Fruit fly (Drosophila melanogaster) whole organism, embryonic: ENCODE measurements around the gene CG31468.

ENCODE experiments used
- Atf-2 ChIP-seq: fragments of 200-800 bp; sonication (Bioruptor generic); optimal IDR thresholded peaks from 2 replicates; lab custom pipeline; 2016; ENCODE audit warnings: missing biosample characterization, missing genetic modification characterization
- BtbVII ChIP-seq: fragments of 200-800 bp; sonication (Bioruptor generic); optimal IDR thresholded peaks from 3 replicates; lab custom pipeline; 2017; ENCODE audit warnings: missing biosample characterization, mild to moderate bottlenecking, missing genetic modification characterization
- CG10431 ChIP-seq: fragments of 200-800 bp; sonication (Bioruptor generic); optimal IDR thresholded peaks from 3 replicates; lab custom pipeline; 2018; ENCODE audit warnings: missing biosample characterization, mild to moderate bottlenecking, missing genetic modification characterization
- CG12219 ChIP-seq: fragments of 200-800 bp; sonication (Bioruptor generic); optimal IDR thresholded peaks from 3 replicates; lab custom pipeline; 2018; ENCODE audit warnings: missing biosample characterization, mild to moderate bottlenecking, missing genetic modification characterization
- CG12391 ChIP-seq: fragments of 200-800 bp; sonication (Bioruptor generic); optimal IDR thresholded peaks from 3 replicates; lab custom pipeline; 2018; ENCODE audit warnings: missing biosample characterization, mild to moderate bottlenecking, missing genetic modification characterization, moderate library complexity
- CG12744 ChIP-seq: fragments of 200-800 bp; sonication (Bioruptor generic); optimal IDR thresholded peaks from 2 replicates; lab custom pipeline; 2016; ENCODE audit warnings: missing biosample characterization, missing genetic modification characterization
- CG13424 ChIP-seq: fragments of 200-800 bp; sonication (Bioruptor generic); optimal IDR thresholded peaks from 2 replicates; lab custom pipeline; 2019; ENCODE audit warnings: missing biosample characterization, mild to moderate bottlenecking, missing genetic modification characterization, moderate library complexity
- CG15696 ChIP-seq: fragments of 200-800 bp; sonication (Bioruptor generic); optimal IDR thresholded peaks from 2 replicates; lab custom pipeline; 2019; ENCODE audit warnings: missing biosample characterization, mild to moderate bottlenecking, missing genetic modification characterization, moderate library complexity
- CG16813 ChIP-seq: fragments of 200-800 bp; sonication (Bioruptor generic); IDR thresholded peaks from 3 replicates; pipeline ENCODE4 v1.3.6; 2022; ENCODE audit warnings: missing biosample characterization, missing genetic modification characterization; ENCODE audit not compliant: partially characterized antibody
- CG17186 ChIP-seq: fragments of 200-800 bp; sonication (Bioruptor generic); optimal IDR thresholded peaks from 3 replicates; lab custom pipeline; 2017; ENCODE audit warnings: missing biosample characterization, missing genetic modification reagents, missing genetic modification characterization
- CG2120 ChIP-seq: fragments of 200-800 bp; sonication (Bioruptor generic); optimal IDR thresholded peaks from 3 replicates; lab custom pipeline; 2016; ENCODE audit warnings: missing biosample characterization, missing genetic modification characterization
- CG30020 ChIP-seq: fragments of 200-800 bp; optimal IDR thresholded peaks from 2 replicates; lab custom pipeline; 2019; ENCODE audit warnings: missing biosample characterization, mild to moderate bottlenecking, missing genetic modification characterization, moderate library complexity
- CG31224 ChIP-seq: fragments of 200-800 bp; sonication (Bioruptor generic); IDR thresholded peaks from 2 replicates; pipeline ENCODE4 v1.3.6; 2022; ENCODE audit warnings: missing biosample characterization, missing genetic modification characterization
- CG31388 ChIP-seq: fragments of 200-800 bp; sonication (Bioruptor generic); optimal IDR thresholded peaks from 2 replicates; lab custom pipeline; 2016; ENCODE audit warnings: missing biosample characterization, missing genetic modification characterization
- CG3163 ChIP-seq: fragments of 200-800 bp; sonication (Bioruptor generic); optimal IDR thresholded peaks from 3 replicates; lab custom pipeline; 2016; ENCODE audit warnings: missing biosample characterization, missing genetic modification characterization
- CG4617 ChIP-seq: fragments of 200-800 bp; sonication (Bioruptor generic); optimal IDR thresholded peaks from 3 replicates; lab custom pipeline; 2016; ENCODE audit warnings: missing biosample characterization, missing genetic modification characterization, borderline replicate concordance
- CG6175 ChIP-seq: fragments of 200-800 bp; sonication (Bioruptor generic); IDR thresholded peaks from 3 replicates; pipeline ENCODE4 v1.3.6; 2022; ENCODE audit warnings: missing biosample characterization, missing genetic modification characterization
- CG6683 ChIP-seq: fragments of 200-800 bp; sonication (Bioruptor generic); optimal IDR thresholded peaks from 2 replicates; lab custom pipeline; 2017; ENCODE audit warnings: missing biosample characterization, mild to moderate bottlenecking, missing genetic modification characterization, missing genetic modification reagents
- CG7357 ChIP-seq: fragments of 200-800 bp; sonication (Bioruptor generic); IDR thresholded peaks from 3 replicates; pipeline ENCODE4 v1.3.6; 2022; ENCODE audit warnings: missing biosample characterization, missing genetic modification characterization
- CG8281 ChIP-seq: fragments of 200-800 bp; sonication (Bioruptor generic); optimal IDR thresholded peaks from 2 replicates; lab custom pipeline; 2018; ENCODE audit warnings: missing biosample characterization, mild to moderate bottlenecking, missing genetic modification characterization, moderate library complexity
- CG8388 ChIP-seq: fragments of 200-800 bp; sonication (Bioruptor generic); optimal IDR thresholded peaks from 2 replicates; lab custom pipeline; 2019; ENCODE audit warnings: missing biosample characterization, mild to moderate bottlenecking, missing genetic modification characterization, moderate library complexity
- CTCF ChIP-seq: fragments of 200-800 bp; sonication (Bioruptor generic); optimal IDR thresholded peaks from 2 replicates; lab custom pipeline; 2017; ENCODE audit warnings: missing biosample characterization, mild to moderate bottlenecking, missing genetic modification characterization, moderate library complexity
- Chrac-16 ChIP-seq: fragments of 200-800 bp; sonication (Bioruptor generic); optimal IDR thresholded peaks from 3 replicates; lab custom pipeline; 2016; ENCODE audit warnings: missing biosample characterization, missing genetic modification characterization
- D19A ChIP-seq: fragments of 200-800 bp; optimal IDR thresholded peaks from 3 replicates; lab custom pipeline; 2019; ENCODE audit warnings: missing biosample characterization, mild to moderate bottlenecking, missing genetic modification characterization, moderate library complexity
- HLH54F ChIP-seq: fragments of 200-800 bp; sonication (Bioruptor generic); optimal IDR thresholded peaks from 3 replicates; lab custom pipeline; 2016; ENCODE audit warnings: missing biosample characterization, missing genetic modification characterization
- Hand ChIP-seq: fragments of 200-800 bp; sonication (Bioruptor generic); optimal IDR thresholded peaks from 2 replicates; lab custom pipeline; 2017; ENCODE audit warnings: mild to moderate bottlenecking, missing biosample characterization, missing genetic modification reagents, missing genetic modification characterization
- Hr39 ChIP-seq: fragments of >200 bp; optimal IDR thresholded peaks from 2 replicates; lab custom pipeline; 2017
- Mrtf ChIP-seq: fragments of 200-800 bp; sonication (Bioruptor generic); IDR thresholded peaks from 3 replicates; pipeline ENCODE4 v1.3.6; 2022; ENCODE audit warnings: missing biosample characterization, missing genetic modification characterization
- Sry-δ ChIP-seq: fragments of 200-800 bp; sonication (Bioruptor generic); optimal IDR thresholded peaks from 2 replicates; lab custom pipeline; 2016; ENCODE audit warnings: missing biosample characterization, missing genetic modification characterization
- ac ChIP-seq: fragments of 200-800 bp; sonication (Bioruptor generic); optimal IDR thresholded peaks from 3 replicates; lab custom pipeline; 2017; ENCODE audit warnings: missing biosample characterization, mild to moderate bottlenecking, missing genetic modification characterization
- ara ChIP-seq: fragments of 200-800 bp; sonication (Bioruptor generic); IDR thresholded peaks from 2 replicates; pipeline ENCODE4 v1.3.6; 2022; ENCODE audit warnings: missing biosample characterization, missing genetic modification characterization
- caup ChIP-seq: fragments of 200-800 bp; sonication (Bioruptor generic); optimal IDR thresholded peaks from 3 replicates; lab custom pipeline; 2017; ENCODE audit warnings: missing biosample characterization, mild to moderate bottlenecking, missing genetic modification characterization, moderate library complexity; ENCODE audit not compliant: severe bottlenecking
- dpn ChIP-seq, 2 experiments: fragments of 200-800 bp; sonication (Bioruptor generic); optimal IDR thresholded peaks; 3 replicates each; lab custom pipeline; 2016; ENCODE audit warnings: missing biosample characterization in 2 of 2, missing genetic modification characterization in 2 of 2
- fu2 ChIP-seq: fragments of 200-800 bp; sonication (Bioruptor generic); optimal IDR thresholded peaks from 2 replicates; lab custom pipeline; 2016; ENCODE audit warnings: missing biosample characterization, missing genetic modification characterization
- jigr1 ChIP-seq: fragments of 200-800 bp; sonication (Bioruptor generic); IDR thresholded peaks from 3 replicates; pipeline ENCODE4 v1.3.6; 2022; ENCODE audit warnings: missing biosample characterization, missing genetic modification characterization
- jumu ChIP-seq: fragments of 200-800 bp; sonication (Bioruptor generic); optimal IDR thresholded peaks from 3 replicates; lab custom pipeline; 2016; ENCODE audit warnings: missing biosample characterization, missing genetic modification characterization
- klu ChIP-seq: fragments of 200-800 bp; sonication (Bioruptor generic); IDR thresholded peaks from 2 replicates; pipeline ENCODE4 v1.3.6; 2022; ENCODE audit warnings: missing biosample characterization, missing genetic modification characterization
- lbe ChIP-seq: fragments of 200-800 bp; sonication (Bioruptor generic); optimal IDR thresholded peaks from 2 replicates; lab custom pipeline; 2016; ENCODE audit warnings: missing biosample characterization, mild to moderate bottlenecking, missing genetic modification characterization
- nau ChIP-seq: fragments of 200-800 bp; sonication (Bioruptor generic); optimal IDR thresholded peaks from 3 replicates; lab custom pipeline; 2017; ENCODE audit warnings: missing biosample characterization, mild to moderate bottlenecking, missing genetic modification characterization, missing genetic modification reagents
- nom ChIP-seq: fragments of 200-800 bp; sonication (Bioruptor generic); optimal IDR thresholded peaks from 2 replicates; lab custom pipeline; 2017; ENCODE audit warnings: missing biosample characterization, missing genetic modification characterization, mild to moderate bottlenecking, moderate library complexity, missing genetic modification reagents
- pho ChIP-seq: fragments of 200-800 bp; sonication (Bioruptor generic); optimal IDR thresholded peaks from 2 replicates; lab custom pipeline; 2016; ENCODE audit warnings: missing biosample characterization, missing genetic modification characterization
- pzg ChIP-seq: fragments of 200-800 bp; sonication (Bioruptor generic); optimal IDR thresholded peaks from 3 replicates; lab custom pipeline; 2018; ENCODE audit warnings: missing biosample characterization, mild to moderate bottlenecking, missing genetic modification characterization, moderate library complexity
- schlank ChIP-seq: fragments of 200-800 bp; sonication (Bioruptor generic); optimal IDR thresholded peaks from 2 replicates; lab custom pipeline; 2018; ENCODE audit warnings: missing biosample characterization, mild to moderate bottlenecking, missing genetic modification characterization
- sim ChIP-seq: fragments of 200-800 bp; sonication (Bioruptor generic); IDR thresholded peaks from 2 replicates; pipeline ENCODE4 v1.3.6; 2022; ENCODE audit warnings: missing biosample characterization, missing genetic modification characterization
- sima ChIP-seq: fragments of 200-800 bp; sonication (Bioruptor generic); optimal IDR thresholded peaks from 2 replicates; lab custom pipeline; 2016; ENCODE audit warnings: missing biosample characterization, missing genetic modification characterization
- sr ChIP-seq: fragments of 200-800 bp; sonication (Bioruptor generic); IDR thresholded peaks from 3 replicates; pipeline ENCODE4 v1.3.6; 2022; ENCODE audit warnings: missing biosample characterization, missing genetic modification characterization
- usp ChIP-seq: fragments of >200 bp; optimal IDR thresholded peaks from 2 replicates; lab custom pipeline; 2017; ENCODE audit warnings: missing biosample characterization, missing genetic modification characterization
- wor ChIP-seq: fragments of 200-800 bp; sonication (Bioruptor generic); IDR thresholded peaks from 2 replicates; pipeline ENCODE4 v1.3.6; 2022; ENCODE audit warnings: missing biosample characterization, missing genetic modification characterization
- zen2 ChIP-seq: fragments of 200-800 bp; sonication (Bioruptor generic); IDR thresholded peaks from 3 replicates; pipeline ENCODE4 v1.3.6; 2022; ENCODE audit warnings: missing biosample characterization, missing genetic modification characterization; ENCODE audit not compliant: partially characterized antibody
- zfh1 ChIP-seq: fragments of 200-800 bp; sonication (Bioruptor generic); IDR thresholded peaks from 3 replicates; pipeline ENCODE4 v1.3.6; 2022; ENCODE audit warnings: missing biosample characterization, missing genetic modification characterization

CG31468 gene

DNA sequence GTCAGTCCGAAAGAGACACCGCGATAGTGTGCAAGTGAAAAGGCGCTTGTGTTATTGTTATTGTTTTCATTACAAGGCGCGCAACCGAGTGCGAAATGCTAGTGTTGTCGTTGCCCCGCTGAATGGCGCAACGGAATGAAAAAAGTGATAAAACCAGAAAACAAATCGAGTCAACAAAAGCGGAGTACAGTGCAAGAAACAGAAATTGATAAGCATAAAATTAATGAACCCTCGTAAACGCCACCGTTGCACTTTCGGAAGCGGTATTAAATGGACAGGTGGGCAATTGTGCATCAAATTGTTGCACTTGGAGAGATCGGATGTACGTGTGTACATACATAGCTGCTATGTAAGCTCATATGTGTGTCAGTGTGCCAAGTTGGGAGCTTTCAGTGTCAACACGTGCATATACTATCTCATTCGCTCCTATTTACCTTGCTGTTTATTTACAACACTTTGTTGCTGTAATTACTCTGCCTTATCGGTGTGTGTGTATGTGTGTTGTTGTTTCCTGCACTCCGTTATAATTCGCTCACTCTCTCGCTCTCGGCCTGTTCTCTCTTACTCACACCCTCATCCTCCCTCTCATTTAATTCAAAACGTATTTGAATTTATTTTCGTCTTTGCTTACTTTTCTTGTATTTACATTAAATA, 23.4 kb upstream of the CG31468 start (continued):
- no peak for TF ChIP-seq CG7357 (GFP tag; lab: Robert Waterston, UW)
- no peak for TF ChIP-seq CG8388 (GFP tag; lab: Kevin White, UChicago)
- TF ChIP-seq fu2 (GFP tag; lab: Kevin White, UChicago): no peak
- TF ChIP-seq CG3163 (GFP tag; lab: Kevin White, UChicago): no peak
- TF ChIP-seq sim (GFP tag; lab: Robert Waterston, UW): peak; percentile 72
- TF ChIP-seq jigr1 (GFP tag; lab: Robert Waterston, UW): 0 out of 3 replicates have a peak, but pooled peaks have one; percentile 12
- no peak for TF ChIP-seq CG4617
- no peak for TF ChIP-seq CG2120 (GFP tag; lab: Kevin White, UChicago)
- peak; percentile 70 for TF ChIP-seq nau (GFP tag; lab: Kevin White, UChicago)
- peak; percentile 27 for TF ChIP-seq CG13424 (tag; lab: Kevin White, UChicago)
- no peak for TF ChIP-seq D19A
- peak; percentile 14 for TF ChIP-seq CG12219 (GFP tag; lab: Kevin White, UChicago)
- no peak for TF ChIP-seq HLH54F (GFP tag; lab: Kevin White, UChicago)
- peak; percentile 54 for TF ChIP-seq nom (GFP tag; lab: Kevin White, UChicago)
- no peak for TF ChIP-seq pzg (GFP tag; lab: Kevin White, UChicago)
- TF ChIP-seq caup (GFP tag; lab: Kevin White, UChicago): peak; percentile 27
- TF ChIP-seq Hr39 (lab: Kevin White, UChicago): no peak
- TF ChIP-seq CG6683 (GFP tag; lab: Kevin White, UChicago): peak; percentile 78
- TF ChIP-seq ara: peak; percentile 77
- TF ChIP-seq CG6175 (GFP tag; lab: Robert Waterston, UW): no peak
- no peak for TF ChIP-seq CG31388 (GFP tag; lab: Kevin White, UChicago)
- TF ChIP-seq ac (GFP tag; lab: Kevin White, UChicago): no peak
- TF ChIP-seq Mrtf: no peak
- no peak for TF ChIP-seq Sry-δ (GFP tag; lab: Kevin White, UChicago)
- peak; percentile 77 for TF ChIP-seq zfh1 (GFP tag; lab: Robert Waterston, UW)
- TF ChIP-seq usp: no peak
- TF ChIP-seq jumu (GFP tag; lab: Kevin White, UChicago): peak; percentile 7
- no peak for TF ChIP-seq Hand
- TF ChIP-seq wor: no peak
- TF ChIP-seq CG16813: no peak
- TF ChIP-seq CG17186 (GFP tag; lab: Kevin White, UChicago): no peak
- TF ChIP-seq CG30020 (tag; lab: Kevin White, UChicago): no peak
- no peak for TF ChIP-seq CTCF (GFP tag; lab: Kevin White, UChicago)
- TF ChIP-seq CG10431 (GFP tag; lab: Kevin White, UChicago): no peak
- TF ChIP-seq CG12744 (GFP tag; lab: Kevin White, UChicago): no peak
- no peak for TF ChIP-seq sima
- TF ChIP-seq CG8281: peak; percentile 52
- no peak for TF ChIP-seq pho
- peak; percentile 39 for TF ChIP-seq lbe (GFP tag; lab: Kevin White, UChicago)
- no peak for TF ChIP-seq zen2 (GFP tag; lab: Robert Waterston, UW)
- TF ChIP-seq CG15696: no peak
- TF ChIP-seq klu (GFP tag; lab: Robert Waterston, UW): no peak
- TF ChIP-seq Atf-2 (GFP tag; lab: Kevin White, UChicago): no peak
- no peak for TF ChIP-seq CG12391 (tag; lab: Kevin White, UChicago)
- no peak for TF ChIP-seq BtbVII (GFP tag; lab: Kevin White, UChicago)
- TF ChIP-seq CG31224 (GFP tag; lab: Robert Waterston, UW): 0 out of 2 replicates have a peak, but pooled peaks have one; percentile 25
- TF ChIP-seq Chrac-16 (GFP tag; lab: Kevin White, UChicago): no peak
- TF ChIP-seq sr (GFP tag; lab: Robert Waterston, UW): peak; percentile 83
- peak; percentile 32 for TF ChIP-seq schlank (tag; lab: Kevin White, UChicago)
- TF ChIP-seq dpn (GFP tag; optimal IDR thresholded peaks at IDR 0.05; lab: Kevin White, UChicago): no peak
